Worm (Caenorhabditis elegans) whole organism, L4 larva: Measurements from ENCODE around the gene C55A6.1.
A peak's percentile ranks its signal among the peaks of the same experiment; 100 is the strongest.

ENCODE experiments used
- F10B5.3 ChIP-seq: sonication (generic microtip); optimal IDR thresholded peaks from 2 replicates; lab custom pipeline; 2016; ENCODE audit warnings: mild to moderate bottlenecking, missing genetic modification characterization, missing compliant biosample characterization
- F44E2.7 ChIP-seq: fragments of 200-800 bp; sonication (Bioruptor generic); IDR thresholded peaks from 2 replicates; pipeline ENCODE4 v2.1.2; 2022; ENCODE audit warnings: missing genetic modification characterization, missing compliant biosample characterization
- T26A8.4 ChIP-seq: fragments of 200-800 bp; sonication (Bioruptor generic); IDR thresholded peaks from 2 replicates; pipeline ENCODE4 v1.3.6; 2022; ENCODE audit warnings: missing genetic modification characterization, missing compliant biosample characterization
- Y48G9A.11 ChIP-seq: fragments of 200-800 bp; sonication (Bioruptor generic); IDR thresholded peaks from 2 replicates; pipeline ENCODE4 v1.3.6; 2022; ENCODE audit warnings: missing genetic modification reagents, missing genetic modification characterization, missing compliant biosample characterization
- ZK337.2 ChIP-seq: fragments of 200-800 bp; sonication (Bioruptor generic); IDR thresholded peaks from 2 replicates; pipeline ENCODE4 v1.3.6; 2022; ENCODE audit warnings: missing genetic modification reagents, missing genetic modification characterization, missing compliant biosample characterization
- aha-1 ChIP-seq: fragments of 150-350 bp; peaks from one replicate; lab custom pipeline; 2014; ENCODE audit warnings: missing biosample characterization, missing genetic modification characterization
- attf-4 ChIP-seq: sonication (generic microtip); optimal IDR thresholded peaks from 3 replicates; lab custom pipeline; 2017; ENCODE audit warnings: missing biosample characterization, missing genetic modification characterization
- ceh-20 ChIP-seq: fragments of 200-800 bp; sonication (Bioruptor generic); IDR thresholded peaks from 2 replicates; pipeline ENCODE4 v1.3.6; 2022; ENCODE audit warnings: missing genetic modification reagents, missing genetic modification characterization, missing compliant biosample characterization
- ceh-28 ChIP-seq: fragments of 150-350 bp; optimal IDR thresholded peaks from 2 replicates; lab custom pipeline; 2014; ENCODE audit warnings: missing biosample characterization, missing genetic modification reagents, missing genetic modification characterization
- ceh-32 ChIP-seq: sonication (generic microtip); optimal IDR thresholded peaks from 2 replicates; lab custom pipeline; 2016; ENCODE audit warnings: mild to moderate bottlenecking, missing genetic modification characterization, missing compliant biosample characterization; ENCODE audit not compliant: poor library complexity
- ceh-82 ChIP-seq: sonication (generic microtip); optimal IDR thresholded peaks from 2 replicates; lab custom pipeline; 2017; ENCODE audit warnings: missing biosample characterization, missing genetic modification characterization
- ces-1 ChIP-seq: fragments of 150-350 bp; sonication (generic microtip); optimal IDR thresholded peaks from 4 replicates; lab custom pipeline; 2014; ENCODE audit warnings: missing biosample characterization, missing genetic modification reagents, missing genetic modification characterization
- dmd-8 ChIP-seq: fragments of 200-800 bp; sonication (Bioruptor generic); IDR thresholded peaks from 2 replicates; pipeline ENCODE4 v1.3.6; 2022; ENCODE audit warnings: missing genetic modification characterization, missing compliant biosample characterization
- dmd-9 ChIP-seq: fragments of 200-800 bp; sonication (Bioruptor generic); IDR thresholded peaks from 2 replicates; pipeline ENCODE4 v1.3.6; 2022; ENCODE audit warnings: missing genetic modification reagents, missing genetic modification characterization, missing compliant biosample characterization
- dpl-1 ChIP-seq: fragments of 150-350 bp; optimal IDR thresholded peaks from 2 replicates; lab custom pipeline; 2014; ENCODE audit warnings: missing biosample characterization, missing genetic modification reagents, missing genetic modification characterization
- dve-1 ChIP-seq: sonication (generic microtip); optimal IDR thresholded peaks from 2 replicates; lab custom pipeline; 2017; ENCODE audit warnings: antibody characterized with exemption, mild to moderate bottlenecking, missing genetic modification characterization, missing compliant biosample characterization; ENCODE audit not compliant: insufficient read depth
- egl-27 ChIP-seq: sonication (generic microtip); optimal IDR thresholded peaks from 3 replicates; lab custom pipeline; 2017; ENCODE audit warnings: missing biosample characterization, missing genetic modification reagents, missing genetic modification characterization
- egl-43 ChIP-seq: fragments of 200-800 bp; sonication (Bioruptor generic); IDR thresholded peaks from 2 replicates; pipeline ENCODE4 v1.3.6; 2022; ENCODE audit warnings: missing genetic modification reagents, missing genetic modification characterization, missing compliant biosample characterization
- hlh-11 ChIP-seq: fragments of 200-800 bp; sonication (Bioruptor generic); optimal IDR thresholded peaks from 2 replicates; lab custom pipeline; 2018; ENCODE audit warnings: mild to moderate bottlenecking, missing genetic modification characterization, missing compliant biosample characterization
- hlh-30 ChIP-seq: sonication (generic microtip); optimal IDR thresholded peaks from 2 replicates; lab custom pipeline; 2017; ENCODE audit warnings: antibody characterized with exemption, mild to moderate bottlenecking, missing genetic modification characterization, missing compliant biosample characterization; ENCODE audit not compliant: insufficient read depth
- hmg-1.1 ChIP-seq: fragments of 200-800 bp; sonication (Bioruptor generic); IDR thresholded peaks from 2 replicates; pipeline ENCODE4 v1.3.6; 2022; ENCODE audit warnings: missing genetic modification reagents, missing genetic modification characterization, missing compliant biosample characterization
- lin-38 ChIP-seq: fragments of 200-800 bp; sonication (Bioruptor generic); IDR thresholded peaks from 2 replicates; pipeline ENCODE4 v1.3.6; 2022; ENCODE audit warnings: missing genetic modification reagents, missing genetic modification characterization, missing compliant biosample characterization
- madf-5 ChIP-seq, 2 experiments: fragments of 200-800 bp; sonication (Bioruptor generic); IDR thresholded peaks; 2 replicates each; pipeline ENCODE4 v1.3.6; 2022; ENCODE audit warnings: missing compliant biosample characterization in 2 of 2, missing genetic modification characterization in 2 of 2
- mdl-1 ChIP-seq, 2 experiments: fragments of 150-350 bp in 1 of 2; sonication (generic microtip) in 1 of 2; optimal IDR thresholded peaks; 2 replicates each; lab custom pipeline; 2014 to 2017; ENCODE audit warnings: missing biosample characterization in 2 of 2, missing genetic modification characterization in 2 of 2
- mxl-2 ChIP-seq: fragments of 200-800 bp; sonication (Bioruptor generic); conservative IDR thresholded peaks from 2 replicates; pipeline ENCODE4 v1.3.6; 2022; ENCODE audit warnings: missing genetic modification reagents, missing genetic modification characterization, missing compliant biosample characterization
- nhr-10 ChIP-seq: fragments of 150-350 bp; optimal IDR thresholded peaks from 2 replicates; lab custom pipeline; 2014; ENCODE audit warnings: missing biosample characterization, missing genetic modification characterization
- nhr-111 ChIP-seq: fragments of 200-800 bp; sonication (Bioruptor generic); optimal IDR thresholded peaks from 2 replicates; lab custom pipeline; 2018; ENCODE audit warnings: mild to moderate bottlenecking, missing genetic modification characterization, missing compliant biosample characterization
- nhr-237 ChIP-seq: sonication (generic microtip); optimal IDR thresholded peaks from 2 replicates; lab custom pipeline; 2017; ENCODE audit warnings: missing biosample characterization, missing genetic modification characterization
- nhr-25 ChIP-seq: sonication (generic microtip); optimal IDR thresholded peaks from 2 replicates; lab custom pipeline; 2017; ENCODE audit warnings: missing genetic modification characterization, mild to moderate bottlenecking, missing compliant biosample characterization, antibody characterized with exemption, moderate library complexity, borderline replicate concordance; ENCODE audit not compliant: insufficient read depth
- nhr-28 ChIP-seq: fragments of 150-350 bp; optimal IDR thresholded peaks from 2 replicates; lab custom pipeline; 2014; ENCODE audit warnings: missing biosample characterization, missing genetic modification characterization
- nhr-48 ChIP-seq: sonication (generic microtip); optimal IDR thresholded peaks from 2 replicates; lab custom pipeline; 2016; ENCODE audit warnings: mild to moderate bottlenecking, missing genetic modification characterization, missing compliant biosample characterization
- nhr-76 ChIP-seq: fragments of 150-350 bp; optimal IDR thresholded peaks from 2 replicates; lab custom pipeline; 2014; ENCODE audit warnings: missing biosample characterization, missing genetic modification characterization
- pha-4 ChIP-seq, 2 experiments: fragments of 150-350 bp in 1 of 2; fragments of 200-800 bp in 1 of 2; sonication (Bioruptor generic) in 1 of 2; IDR thresholded peaks in 1 of 2; optimal IDR thresholded peaks in 1 of 2; 2 replicates each; pipeline versions ENCODE4 v1.3.6 to Lab custom; 2014 to 2022; ENCODE audit warnings: missing genetic modification characterization in 2 of 2, missing genetic modification reagents in 2 of 2, missing biosample characterization in 1 of 2, missing compliant biosample characterization in 1 of 2
- skn-1 ChIP-seq: fragments of 150-350 bp; optimal IDR thresholded peaks from 2 replicates; lab custom pipeline; 2014; ENCODE audit warnings: missing biosample characterization, missing genetic modification characterization
- unc-130 ChIP-seq: sonication (generic microtip); optimal IDR thresholded peaks from 2 replicates; lab custom pipeline; 2016; ENCODE audit warnings: missing genetic modification reagents, missing genetic modification characterization, missing compliant biosample characterization
- unc-39 ChIP-seq: sonication (generic microtip); optimal IDR thresholded peaks from 2 replicates; lab custom pipeline; 2017; ENCODE audit warnings: missing biosample characterization, missing genetic modification characterization
- unc-62 ChIP-seq, 3 experiments: fragments of 150-350 bp in 1 of 3; sonication (generic microtip); optimal IDR thresholded peaks in 2 of 3; peaks in 1 of 3; 1 replicate in 1 of 3; 2 replicates in 2 of 3; lab custom pipeline; 2014 to 2017; ENCODE audit warnings: missing biosample characterization in 3 of 3, missing genetic modification characterization in 3 of 3, missing genetic modification reagents in 3 of 3, missing genotype in 1 of 3
- vab-7 ChIP-seq: fragments of 200-800 bp; sonication (Bioruptor generic); IDR thresholded peaks from 2 replicates; pipeline ENCODE4 v1.3.6; 2022; ENCODE audit warnings: missing genetic modification reagents, missing genetic modification characterization, missing compliant biosample characterization
- zip-2 ChIP-seq: fragments of 150-350 bp; optimal IDR thresholded peaks from 2 replicates; lab custom pipeline; 2014; ENCODE audit warnings: missing biosample characterization, missing genetic modification characterization
- ztf-11 ChIP-seq: fragments of 150-350 bp; optimal IDR thresholded peaks from 2 replicates; lab custom pipeline; 2014; ENCODE audit warnings: missing biosample characterization, missing genetic modification characterization

Gene C55A6.1

ce11 chrV:11548914-11549406 is 44.2 kb upstream of the C55A6.1 start, which contains the start of the genes F38B7.17 and F38B7.3 (continued):
- peak; percentile 73 for TF ChIP-seq nhr-28 (tag; lab: Kevin White, UChicago)
- TF ChIP-seq, all 104 proteins: peak for 24

- TF ChIP-seq attf-4 (no peak), dmd-9 (no peak), madf-5 (GFP tag; IDR thresholded peaks at IDR 0.05; lab: Robert Waterston, UW) (no peak), nhr-76 (tag; lab: Kevin White, UChicago) (no peak), nhr-111 (GFP tag; lab: Kevin White, UChicago) (no peak), pha-4 (GFP tag; IDR thresholded peaks at IDR 0.05; lab: Robert Waterston, UW) (no peak), pha-4 (tag; optimal IDR thresholded peaks at IDR 0.05; lab: Kevin White, UChicago) (no peak), dpl-1 (GFP tag; lab: Kevin White, UChicago) (no peak), aha-1 (tag; lab: Kevin White, UChicago) (no peak), hlh-30 (tag; lab: Kevin White, UChicago) (no peak), mxl-2 (GFP tag; lab: Robert Waterston, UW) (no peak), ceh-32 (no peak)
These were observed 42.0 kb upstream of the C55A6.1 start, which contains the start of gene F38B7.11 for ce11 chrV:11546795-11547194. TSS of gene F38B7.11 (plus strand) at chrV:11547095.

ce11 chrV:11545227-11545626 is 40.5 kb upstream of the C55A6.1 start, which contains the start of gene F38B7.10:
TSS of gene F38B7.10 (plus strand) at chrV:11545527.
- TF ChIP-seq ceh-82 (tag; lab: Kevin White, UChicago), result no peak
- TF ChIP-seq aha-1 (tag; lab: Kevin White, UChicago), result peak; percentile 49

- TF ChIP-seq unc-62 (GFP tag; optimal IDR thresholded peaks at IDR 0.05 in 1 of 2; lab: Kevin White, UChicago) (peak in 1 of 2 experiments; percentile 71), unc-62 (tag; optimal IDR thresholded peaks at IDR 0.05; lab: Kevin White, UChicago) (no peak), hlh-11 (tag; lab: Kevin White, UChicago) (peak; percentile 12), ZK337.2 (GFP tag; lab: Robert Waterston, UW) (no peak), nhr-25 (tag; lab: Kevin White, UChicago) (peak; percentile 43), hlh-30 (tag; lab: Kevin White, UChicago) (peak; percentile 3), nhr-48 (tag; lab: Kevin White, UChicago) (peak; percentile 66), F10B5.3 (tag; lab: Kevin White, UChicago) (no peak), nhr-28 (tag; lab: Kevin White, UChicago) (peak; percentile 4), aha-1 (tag; lab: Kevin White, UChicago) (peak; percentile 49), nhr-10 (tag; lab: Kevin White, UChicago) (peak; percentile 30)
These were observed 38.8 kb upstream of the C55A6.1 start, which contains the start of gene F38B7.2 for ce11 chrV:11543564-11543963. TSS of gene F38B7.2 (plus strand) at chrV:11543963.

- TF ChIP-seq nhr-237 (no peak), egl-43 (GFP tag; lab: Robert Waterston, UW) (no peak), egl-27 (tag; lab: Kevin White, UChicago) (no peak), mdl-1 (tag; optimal IDR thresholded peaks at IDR 0.05; lab: Kevin White, UChicago) (no peak), ces-1 (GFP tag; lab: Kevin White, UChicago) (no peak), skn-1 (no peak), dpl-1 (GFP tag; lab: Kevin White, UChicago) (no peak), T26A8.4 (GFP tag; lab: Robert Waterston, UW) (no peak), hmg-1.1 (GFP tag; lab: Robert Waterston, UW) (0 out of 2 replicates have a peak, but pooled peaks have one; percentile 33), ceh-20 (GFP tag; lab: Robert Waterston, UW) (peak; percentile 42; the same call in 1 of the 2 replicates), lin-38 (peak; percentile 30; the same call in 1 of the 2 replicates), vab-7 (GFP tag; lab: Robert Waterston, UW) (peak; percentile 30; the same call in 1 of the 2 replicates), dve-1 (tag; lab: Kevin White, UChicago) (no peak), zip-2 (tag; lab: Kevin White, UChicago) (no peak), ztf-11 (tag; lab: Kevin White, UChicago) (no peak), nhr-25 (tag; lab: Kevin White, UChicago) (no peak), Y48G9A.11 (GFP tag; lab: Robert Waterston, UW) (0 out of 2 replicates have a peak, but pooled peaks have one; percentile 35), F44E2.7 (GFP tag; lab: Robert Waterston, UW) (no peak), ceh-28 (tag; lab: Kevin White, UChicago) (no peak), dmd-8 (no peak), nhr-28 (tag; lab: Kevin White, UChicago) (no peak), unc-130 (GFP tag; lab: Kevin White, UChicago) (no peak), F10B5.3 (tag; lab: Kevin White, UChicago) (no peak), unc-39 (tag; lab: Kevin White, UChicago) (no peak)
These were observed 36.5 kb upstream of the C55A6.1 start for ce11 chrV:11541284-11541683.
